Fruit fly (Drosophila melanogaster) whole organism, embryonic: ENCODE measurements around the gene CG17364.
A peak's percentile ranks its signal among the peaks of the same experiment; 100 is the strongest.

Experiments
- Blimp-1 ChIP-seq: fragments of 200-800 bp; sonication (Bioruptor generic); optimal IDR thresholded peaks from 3 replicates; lab custom pipeline; 2018; ENCODE audit warnings: missing biosample characterization, missing genetic modification characterization, mild to moderate bottlenecking, moderate library complexity, missing genetic modification reagents
- CG11093 ChIP-seq: fragments of 200-800 bp; sonication (Bioruptor generic); IDR thresholded peaks from 3 replicates; pipeline ENCODE4 v1.3.6; 2022; ENCODE audit warnings: missing biosample characterization, missing genetic modification characterization
- CG11398 ChIP-seq: fragments of 200-800 bp; sonication (Bioruptor generic); optimal IDR thresholded peaks from 2 replicates; lab custom pipeline; 2016; ENCODE audit warnings: missing biosample characterization, missing genetic modification characterization
- CG12219 ChIP-seq: fragments of 200-800 bp; sonication (Bioruptor generic); optimal IDR thresholded peaks from 3 replicates; lab custom pipeline; 2018; ENCODE audit warnings: missing biosample characterization, mild to moderate bottlenecking, missing genetic modification characterization
- CG14667 ChIP-seq: fragments of 200-800 bp; sonication (Bioruptor generic); IDR thresholded peaks from 2 replicates; pipeline ENCODE4 v1.3.6; 2022; ENCODE audit warnings: missing biosample characterization, missing genetic modification characterization
- CG15696 ChIP-seq: fragments of 200-800 bp; sonication (Bioruptor generic); optimal IDR thresholded peaks from 2 replicates; lab custom pipeline; 2019; ENCODE audit warnings: missing biosample characterization, mild to moderate bottlenecking, missing genetic modification characterization, moderate library complexity
- CG16863 ChIP-seq: fragments of 200-800 bp; sonication (Bioruptor generic); optimal IDR thresholded peaks from 3 replicates; lab custom pipeline; 2016; ENCODE audit warnings: missing biosample characterization, missing genetic modification characterization
- CG17359 ChIP-seq: fragments of 200-800 bp; sonication (Bioruptor generic); optimal IDR thresholded peaks from 3 replicates; lab custom pipeline; 2018; ENCODE audit warnings: missing biosample characterization, mild to moderate bottlenecking, missing genetic modification characterization, moderate library complexity
- CG18262 ChIP-seq: fragments of 200-800 bp; optimal IDR thresholded peaks from 3 replicates; lab custom pipeline; 2019; ENCODE audit warnings: missing biosample characterization, mild to moderate bottlenecking, missing genetic modification characterization, moderate library complexity
- CG1832 ChIP-seq: fragments of 200-800 bp; sonication (Bioruptor generic); optimal IDR thresholded peaks from 2 replicates; lab custom pipeline; 2017; ENCODE audit warnings: missing biosample characterization, mild to moderate bottlenecking, missing genetic modification characterization, inconsistent platforms
- CG2120 ChIP-seq: fragments of 200-800 bp; sonication (Bioruptor generic); optimal IDR thresholded peaks from 3 replicates; lab custom pipeline; 2016; ENCODE audit warnings: missing biosample characterization, missing genetic modification characterization
- CG31441 ChIP-seq: fragments of 200-800 bp; sonication (Bioruptor generic); IDR thresholded peaks from 2 replicates; pipeline ENCODE4 v1.3.6; 2022; ENCODE audit warnings: missing biosample characterization, missing genetic modification characterization
- CG32532 ChIP-seq: fragments of 200-800 bp; sonication (Bioruptor generic); IDR thresholded peaks from 2 replicates; pipeline ENCODE4 v1.3.6; 2022; ENCODE audit warnings: missing biosample characterization, missing genetic modification characterization
- CG34224 ChIP-seq: fragments of 200-800 bp; sonication (Bioruptor generic); IDR thresholded peaks from 3 replicates; pipeline ENCODE4 v1.3.6; 2022; ENCODE audit warnings: missing biosample characterization, missing genetic modification characterization; ENCODE audit not compliant: partially characterized antibody
- CG5953 ChIP-seq: fragments of 200-800 bp; sonication (Bioruptor generic); IDR thresholded peaks from 2 replicates; pipeline ENCODE4 v1.3.6; 2022; ENCODE audit warnings: missing biosample characterization, missing genetic modification characterization
- CG6175 ChIP-seq: fragments of 200-800 bp; sonication (Bioruptor generic); IDR thresholded peaks from 3 replicates; pipeline ENCODE4 v1.3.6; 2022; ENCODE audit warnings: missing biosample characterization, missing genetic modification characterization
- Camta ChIP-seq: fragments of 200-800 bp; sonication (Bioruptor generic); optimal IDR thresholded peaks from 2 replicates; lab custom pipeline; 2016; ENCODE audit warnings: missing biosample characterization, missing genetic modification characterization
- CoRest ChIP-seq: fragments of 200-800 bp; sonication (Bioruptor generic); optimal IDR thresholded peaks from 3 replicates; lab custom pipeline; 2018; ENCODE audit warnings: missing biosample characterization, mild to moderate bottlenecking, missing genetic modification characterization, moderate library complexity
- Fer1 ChIP-seq: fragments of 200-800 bp; sonication (Bioruptor generic); optimal IDR thresholded peaks from 2 replicates; lab custom pipeline; 2017; ENCODE audit warnings: missing biosample characterization, mild to moderate bottlenecking, missing genetic modification characterization
- Hr39 ChIP-seq: fragments of >200 bp; optimal IDR thresholded peaks from 2 replicates; lab custom pipeline; 2017
- Opbp ChIP-seq: fragments of 200-800 bp; sonication (Bioruptor generic); IDR thresholded peaks from 3 replicates; pipeline ENCODE4 v1.3.6; 2022; ENCODE audit warnings: missing biosample characterization, missing genetic modification characterization; ENCODE audit not compliant: partially characterized antibody
- Sin3A ChIP-seq: fragments of >200 bp; optimal IDR thresholded peaks from 2 replicates; lab custom pipeline; 2018
- Six4 ChIP-seq: fragments of 200-800 bp; sonication (Bioruptor generic); optimal IDR thresholded peaks from 2 replicates; lab custom pipeline; 2016; ENCODE audit warnings: missing biosample characterization, missing genetic modification characterization
- Sox102F ChIP-seq: fragments of 200-800 bp; sonication (Bioruptor generic); optimal IDR thresholded peaks from 2 replicates; lab custom pipeline; 2018; ENCODE audit warnings: missing biosample characterization, mild to moderate bottlenecking, missing genetic modification characterization, moderate library complexity
- YL-1 ChIP-seq: fragments of 200-800 bp; sonication (Bioruptor generic); optimal IDR thresholded peaks from 3 replicates; lab custom pipeline; 2017; ENCODE audit warnings: missing biosample characterization, mild to moderate bottlenecking, missing genetic modification characterization
- chn ChIP-seq: fragments of 200-800 bp; sonication (Bioruptor generic); optimal IDR thresholded peaks from 2 replicates; lab custom pipeline; 2016; ENCODE audit warnings: missing biosample characterization, missing genetic modification characterization
- disco-r ChIP-seq: fragments of 200-800 bp; sonication (Bioruptor generic); optimal IDR thresholded peaks from 2 replicates; lab custom pipeline; 2016; ENCODE audit warnings: missing biosample characterization, missing genetic modification characterization
- dm ChIP-seq: fragments of 200-800 bp; sonication (Bioruptor generic); optimal IDR thresholded peaks from 3 replicates; lab custom pipeline; 2016; ENCODE audit warnings: missing biosample characterization, missing genetic modification characterization
- dysf ChIP-seq: fragments of 200-800 bp; sonication (Bioruptor generic); IDR thresholded peaks from 3 replicates; pipeline ENCODE4 v1.3.6; 2022; ENCODE audit warnings: missing biosample characterization, missing genetic modification characterization
- fd64A ChIP-seq: fragments of 200-800 bp; sonication (Bioruptor generic); optimal IDR thresholded peaks from 3 replicates; lab custom pipeline; 2018; ENCODE audit warnings: missing biosample characterization, mild to moderate bottlenecking, missing genetic modification characterization
- fd96Cb ChIP-seq: fragments of 200-800 bp; sonication (Bioruptor generic); optimal IDR thresholded peaks from 2 replicates; lab custom pipeline; 2018; ENCODE audit warnings: missing biosample characterization, mild to moderate bottlenecking, missing genetic modification characterization, moderate library complexity
- gcm2 ChIP-seq: fragments of 200-800 bp; sonication (Bioruptor generic); optimal IDR thresholded peaks from 2 replicates; lab custom pipeline; 2016; ENCODE audit warnings: missing biosample characterization, missing genetic modification characterization
- gsb-n ChIP-seq: fragments of 200-800 bp; sonication (Bioruptor generic); optimal IDR thresholded peaks from 3 replicates; lab custom pipeline; 2018; ENCODE audit warnings: missing biosample characterization, mild to moderate bottlenecking, missing genetic modification characterization
- hkb ChIP-seq, 2 experiments: fragments of 200-800 bp in 1 of 2; fragments of >200 bp in 1 of 2; sonication (Bioruptor generic) in 1 of 2; IDR thresholded peaks in 1 of 2; optimal IDR thresholded peaks in 1 of 2; 2 replicates each; pipeline versions ENCODE4 v1.3.6 to Lab custom; 2017 to 2022; ENCODE audit warnings: missing biosample characterization in 1 of 2, missing genetic modification characterization in 1 of 2
- ind ChIP-seq: fragments of 200-800 bp; sonication (Bioruptor generic); optimal IDR thresholded peaks from 3 replicates; lab custom pipeline; 2016; ENCODE audit warnings: missing biosample characterization, missing genetic modification characterization
- insv ChIP-seq, 2 experiments: fragments of 200-800 bp; sonication (Bioruptor generic); optimal IDR thresholded peaks; 3 replicates each; lab custom pipeline; 2016 to 2018; ENCODE audit warnings: missing biosample characterization in 2 of 2, missing genetic modification characterization in 2 of 2
- jumu ChIP-seq: fragments of 200-800 bp; sonication (Bioruptor generic); optimal IDR thresholded peaks from 3 replicates; lab custom pipeline; 2016; ENCODE audit warnings: missing biosample characterization, missing genetic modification characterization
- ken ChIP-seq: fragments of 200-800 bp; sonication (Bioruptor generic); IDR thresholded peaks from 3 replicates; pipeline ENCODE4 v1.3.6; 2022; ENCODE audit warnings: missing biosample characterization, missing genetic modification characterization
- lola ChIP-seq, 3 experiments: fragments of >200 bp in 2 of 3; fragments of 200-800 bp in 1 of 3; sonication (Bioruptor generic) in 1 of 3; optimal IDR thresholded peaks; 2 replicates each; lab custom pipeline; 2017 to 2019; ENCODE audit warnings: missing biosample characterization in 3 of 3, missing genetic modification characterization in 3 of 3, mild to moderate bottlenecking in 1 of 3, moderate library complexity in 1 of 3
- lov ChIP-seq, 2 experiments: fragments of 200-800 bp in 1 of 2; fragments of >200 bp in 1 of 2; sonication (Bioruptor generic) in 1 of 2; IDR thresholded peaks in 1 of 2; optimal IDR thresholded peaks in 1 of 2; 2 replicates in 1 of 2; 3 replicates in 1 of 2; pipeline versions ENCODE4 v1.3.6 to Lab custom; 2017 to 2022; ENCODE audit warnings: missing biosample characterization in 1 of 2, missing genetic modification characterization in 1 of 2
- pan ChIP-seq, 4 experiments: fragments of >200 bp in 3 of 4; fragments of 200-800 bp in 1 of 4; sonication (Bioruptor generic) in 1 of 4; optimal IDR thresholded peaks in 3 of 4; IDR thresholded peaks in 1 of 4; 2 replicates each; pipeline versions ENCODE4 v1.3.6 to Lab custom; 2017 to 2022; ENCODE audit warnings: missing biosample characterization in 2 of 4, missing genetic modification characterization in 2 of 4, mixed read lengths in 1 of 4
- sd ChIP-seq: fragments of 200-800 bp; sonication (Bioruptor generic); optimal IDR thresholded peaks from 3 replicates; lab custom pipeline; 2018; ENCODE audit warnings: missing biosample characterization, mild to moderate bottlenecking, missing genetic modification characterization, moderate library complexity
- sens ChIP-seq: fragments of 200-800 bp; sonication (Bioruptor generic); peaks from one replicate; lab custom pipeline; 2016; ENCODE audit warnings: missing biosample characterization, missing genetic modification characterization
- sisA ChIP-seq: fragments of 200-800 bp; sonication (Bioruptor generic); IDR thresholded peaks from 2 replicates; pipeline ENCODE4 v1.3.6; 2022; ENCODE audit warnings: missing biosample characterization, missing genetic modification characterization
- stwl ChIP-seq: fragments of 200-800 bp; sonication (Bioruptor generic); optimal IDR thresholded peaks from 3 replicates; lab custom pipeline; 2018; ENCODE audit warnings: missing biosample characterization, mild to moderate bottlenecking, missing genetic modification characterization, moderate library complexity
- tap ChIP-seq: fragments of 200-800 bp; optimal IDR thresholded peaks from 3 replicates; lab custom pipeline; 2019; ENCODE audit warnings: missing biosample characterization, mild to moderate bottlenecking, missing genetic modification characterization, moderate library complexity
- twi ChIP-seq: fragments of 200-800 bp; optimal IDR thresholded peaks from 2 replicates; lab custom pipeline; 2019; ENCODE audit warnings: missing biosample characterization, mild to moderate bottlenecking, missing genetic modification characterization, moderate library complexity
- vvl ChIP-seq: fragments of 200-800 bp; sonication (Bioruptor generic); IDR thresholded peaks from 2 replicates; pipeline ENCODE4 v1.3.6; 2022; ENCODE audit warnings: missing biosample characterization, missing genetic modification characterization
- wdn ChIP-seq: fragments of 200-800 bp; sonication (Bioruptor generic); IDR thresholded peaks from 2 replicates; pipeline ENCODE4 v1.3.6; 2022; ENCODE audit warnings: missing biosample characterization, missing genetic modification characterization
- yki ChIP-seq: fragments of >200 bp; optimal IDR thresholded peaks from 3 replicates; lab custom pipeline; 2018

Gene CG17364

dm6 chr3L:14004963-14005458 lies 11.8 kb upstream of the CG17364 start (continued):
- TF ChIP-seq CoRest (tag; lab: Kevin White, UChicago) (peak; percentile 96), Sin3A (lab: Kevin White, UChicago) (no peak), CG11398 (GFP tag; lab: Kevin White, UChicago) (peak; percentile 90), Sox102F (GFP tag; lab: Kevin White, UChicago) (peak; percentile 98), CG2120 (GFP tag; lab: Kevin White, UChicago) (peak; percentile 97), tap (peak; percentile 95), pan (optimal IDR thresholded peaks at IDR 0.05; lab: Kevin White, UChicago) (no peak), pan (GFP tag; optimal IDR thresholded peaks at IDR 0.05 in 1 of 2, IDR thresholded peaks at IDR 0.05 in 1 of 2) (peak in 1 of 2 experiments; percentile 97), CG32532 (peak; percentile 87), CG6175 (GFP tag; lab: Robert Waterston, UW) (0 out of 3 replicates have a peak, but pooled peaks have one; percentile 40), Blimp-1 (GFP tag; lab: Kevin White, UChicago) (peak; percentile 94), wdn (GFP tag; lab: Robert Waterston, UW) (peak; percentile 87), dm (peak; percentile 94), Opbp (GFP tag; lab: Robert Waterston, UW) (peak; percentile 40; the same call in 1 of the 3 replicates), gsb-n (tag; lab: Kevin White, UChicago) (no peak), chn (GFP tag; lab: Kevin White, UChicago) (peak; percentile 95), fd96Cb (tag; lab: Kevin White, UChicago) (peak; percentile 97), Six4 (GFP tag; lab: Kevin White, UChicago) (peak; percentile 93), ind (GFP tag; lab: Kevin White, UChicago) (peak; percentile 97), CG14667 (peak; percentile 79), CG1832 (GFP tag; lab: Kevin White, UChicago) (peak; percentile 59), jumu (peak; percentile 94), CG5953 (GFP tag; lab: Robert Waterston, UW) (peak; percentile 94), lov (optimal IDR thresholded peaks at IDR 0.05; lab: Kevin White, UChicago) (no peak), lov (GFP tag; IDR thresholded peaks at IDR 0.05; lab: Robert Waterston, UW) (peak; percentile 90), vvl (GFP tag; lab: Robert Waterston, UW) (peak; percentile 97), YL-1 (GFP tag; lab: Kevin White, UChicago) (peak; percentile 74), hkb (optimal IDR thresholded peaks at IDR 0.05; lab: Kevin White, UChicago) (no peak), hkb (GFP tag; IDR thresholded peaks at IDR 0.05; lab: Robert Waterston, UW) (peak; percentile 97), CG31441 (GFP tag; lab: Robert Waterston, UW) (peak; percentile 93), CG18262 (tag; lab: Kevin White, UChicago) (peak; percentile 76), dysf (GFP tag; lab: Robert Waterston, UW) (peak; percentile 95), CG15696 (tag; lab: Kevin White, UChicago) (peak; percentile 68), CG11093 (GFP tag; lab: Robert Waterston, UW) (peak; percentile 93), Camta (GFP tag; lab: Kevin White, UChicago) (peak; percentile 95), ken (GFP tag; lab: Robert Waterston, UW) (peak; percentile 99), Fer1 (GFP tag; lab: Kevin White, UChicago) (peak; percentile 94), CG17359 (tag; lab: Kevin White, UChicago) (peak; percentile 100), CG12219 (GFP tag; lab: Kevin White, UChicago) (peak; percentile 94), sd (tag; lab: Kevin White, UChicago) (peak; percentile 87), gcm2 (peak; percentile 94), lola (GFP tag; optimal IDR thresholded peaks at IDR 0.05; lab: Kevin White, UChicago) (peak in 1 of 3 experiments; percentile 77), CG16863 (peak; percentile 97), fd64A (GFP tag; lab: Kevin White, UChicago) (peak; percentile 91), yki (no peak), stwl (tag; lab: Kevin White, UChicago) (no peak), disco-r (GFP tag; lab: Kevin White, UChicago) (peak; percentile 87), Hr39 (lab: Kevin White, UChicago) (no peak), insv (GFP tag; optimal IDR thresholded peaks at IDR 0.05; lab: Kevin White, UChicago) (peak; percentile 6 to 59), sisA (GFP tag; lab: Robert Waterston, UW) (peak; percentile 98), sens (GFP tag; lab: Kevin White, UChicago) (peak; percentile 99), CG34224 (no peak), twi (tag; lab: Kevin White, UChicago) (peak; percentile 85)
